Worm (Caenorhabditis elegans) whole organism, L2 larva: ENCODE results near the gene nprl-2.

Experiments
- C34F6.9 ChIP-seq: fragments of 150-350 bp; optimal IDR thresholded peaks from 2 replicates; lab custom pipeline; 2014; ENCODE audit warnings: missing biosample characterization, missing genetic modification characterization
- ZK546.5 ChIP-seq: sonication (generic microtip); optimal IDR thresholded peaks from 2 replicates; lab custom pipeline; 2017; ENCODE audit warnings: missing biosample characterization, missing genetic modification characterization
- aly-2 ChIP-seq: fragments of 150-350 bp; optimal IDR thresholded peaks from 2 replicates; lab custom pipeline; 2014; ENCODE audit warnings: missing biosample characterization, missing genetic modification characterization
- blmp-1 ChIP-seq: sonication (generic microtip); optimal IDR thresholded peaks from 2 replicates; lab custom pipeline; 2017; ENCODE audit warnings: missing genetic modification characterization, mild to moderate bottlenecking, missing compliant biosample characterization, antibody characterized with exemption, moderate library complexity; ENCODE audit not compliant: insufficient read depth
- ceh-16 ChIP-seq: fragments of 150-350 bp; optimal IDR thresholded peaks from 2 replicates; lab custom pipeline; 2014; ENCODE audit warnings: missing biosample characterization, missing genetic modification characterization
- ceh-82 ChIP-seq: fragments of 150-350 bp; optimal IDR thresholded peaks from 2 replicates; lab custom pipeline; 2014; ENCODE audit warnings: missing biosample characterization, missing genetic modification characterization
- crh-2 ChIP-seq: sonication (generic microtip); optimal IDR thresholded peaks from 2 replicates; lab custom pipeline; 2017; ENCODE audit warnings: missing biosample characterization, missing genetic modification characterization
- dmd-4 ChIP-seq: sonication (generic microtip); optimal IDR thresholded peaks from 2 replicates; lab custom pipeline; 2017; ENCODE audit warnings: missing biosample characterization, missing genetic modification characterization
- egl-27 ChIP-seq: sonication (generic microtip); optimal IDR thresholded peaks from 3 replicates; lab custom pipeline; 2017; ENCODE audit warnings: missing biosample characterization, missing genetic modification reagents, missing genetic modification characterization
- elt-1 ChIP-seq: fragments of 150-350 bp; optimal IDR thresholded peaks from 2 replicates; lab custom pipeline; 2014; ENCODE audit warnings: missing biosample characterization, missing genetic modification characterization
- elt-3 ChIP-seq: sonication (generic microtip); optimal IDR thresholded peaks from 2 replicates; lab custom pipeline; 2017; ENCODE audit warnings: missing biosample characterization, missing genetic modification characterization
- fos-1 ChIP-seq: fragments of 150-350 bp; optimal IDR thresholded peaks from 2 replicates; lab custom pipeline; 2014; ENCODE audit warnings: missing biosample characterization, missing genetic modification characterization
- gmeb-1 ChIP-seq: fragments of 150-350 bp; optimal IDR thresholded peaks from 2 replicates; lab custom pipeline; 2014; ENCODE audit warnings: missing biosample characterization, missing genetic modification characterization
- lin-13 ChIP-seq: fragments of 150-350 bp; optimal IDR thresholded peaks from 2 replicates; lab custom pipeline; 2014; ENCODE audit warnings: missing biosample characterization, missing genetic modification reagents, missing genetic modification characterization
- lin-39 ChIP-seq: fragments of 150-350 bp; optimal IDR thresholded peaks from 2 replicates; lab custom pipeline; 2014; ENCODE audit warnings: missing biosample characterization, missing genetic modification reagents, missing genetic modification characterization
- lsy-2 ChIP-seq, 2 experiments: fragments of 150-350 bp in 1 of 2; sonication (generic microtip) in 1 of 2; optimal IDR thresholded peaks; 2 replicates each; lab custom pipeline; 2014 to 2017; ENCODE audit warnings: missing biosample characterization in 2 of 2, missing genetic modification characterization in 2 of 2
- mbf-1 ChIP-seq: sonication (generic microtip); optimal IDR thresholded peaks from 2 replicates; lab custom pipeline; 2017; ENCODE audit warnings: missing biosample characterization, missing genetic modification characterization
- nhr-10 ChIP-seq: sonication (generic microtip); optimal IDR thresholded peaks from 2 replicates; lab custom pipeline; 2017; ENCODE audit warnings: missing biosample characterization, missing genetic modification characterization
- nhr-11 ChIP-seq: fragments of 150-350 bp; optimal IDR thresholded peaks from 2 replicates; lab custom pipeline; 2014; ENCODE audit warnings: missing biosample characterization, missing genetic modification characterization
- nhr-12 ChIP-seq: fragments of 150-350 bp; optimal IDR thresholded peaks from 2 replicates; lab custom pipeline; 2014; ENCODE audit warnings: missing biosample characterization, missing genetic modification characterization
- nhr-129 ChIP-seq: fragments of 150-350 bp; optimal IDR thresholded peaks from 2 replicates; lab custom pipeline; 2014; ENCODE audit warnings: missing biosample characterization, missing genetic modification characterization
- nhr-23 ChIP-seq: fragments of 150-350 bp; optimal IDR thresholded peaks from 2 replicates; lab custom pipeline; 2014; ENCODE audit warnings: missing biosample characterization, missing genetic modification reagents, missing genetic modification characterization
- nhr-25 ChIP-seq: fragments of 150-350 bp; sonication (generic microtip); optimal IDR thresholded peaks from 3 replicates; lab custom pipeline; 2014; ENCODE audit warnings: missing biosample characterization, missing genetic modification characterization
- peb-1 ChIP-seq: fragments of 150-350 bp; optimal IDR thresholded peaks from 2 replicates; lab custom pipeline; 2014; ENCODE audit warnings: missing biosample characterization, missing genetic modification characterization
- sem-4 ChIP-seq: fragments of 150-350 bp; optimal IDR thresholded peaks from 2 replicates; lab custom pipeline; 2014; ENCODE audit warnings: missing biosample characterization, missing genetic modification reagents, missing genetic modification characterization
- skn-1 ChIP-seq: sonication (generic microtip); optimal IDR thresholded peaks from 2 replicates; lab custom pipeline; 2017; ENCODE audit warnings: missing biosample characterization, missing genetic modification characterization
- sma-3 ChIP-seq: sonication (generic microtip); optimal IDR thresholded peaks from 2 replicates; lab custom pipeline; 2016; ENCODE audit warnings: missing genetic modification reagents, missing genetic modification characterization, missing compliant biosample characterization
- unc-39 ChIP-seq: fragments of 150-350 bp; optimal IDR thresholded peaks from 2 replicates; lab custom pipeline; 2014; ENCODE audit warnings: missing biosample characterization, missing genetic modification characterization
- unc-55 ChIP-seq: fragments of 150-350 bp; sonication (generic microtip); optimal IDR thresholded peaks from 3 replicates; lab custom pipeline; 2014; ENCODE audit warnings: missing biosample characterization, missing genetic modification reagents, missing genetic modification characterization
- zag-1 ChIP-seq: fragments of 150-350 bp; optimal IDR thresholded peaks from 2 replicates; lab custom pipeline; 2014; ENCODE audit warnings: missing biosample characterization, missing genetic modification characterization
- ztf-1 ChIP-seq: fragments of 200-800 bp; sonication (Bioruptor generic); conservative IDR thresholded peaks from 2 replicates; pipeline ENCODE4 v1.3.6; 2022; ENCODE audit warnings: missing genetic modification characterization, missing compliant biosample characterization
- ztf-11 ChIP-seq: sonication (generic microtip); optimal IDR thresholded peaks from 2 replicates; lab custom pipeline; 2017; ENCODE audit warnings: missing biosample characterization, missing genetic modification characterization

Gene nprl-2

ce11 chrIV:7585273-7585882 is 28.8 kb downstream of the nprl-2 start:
- peak; percentile 30 for TF ChIP-seq zag-1
- no peak for TF ChIP-seq elt-1 (tag; lab: Kevin White, UChicago)
- TF ChIP-seq dmd-4 (tag; lab: Kevin White, UChicago) = no peak
- peak in 1 of 2 experiments; percentile 10 for TF ChIP-seq lsy-2 (tag; optimal IDR thresholded peaks at IDR 0.05; lab: Kevin White, UChicago)
- no peak for TF ChIP-seq fos-1 (tag; lab: Kevin White, UChicago)
- no peak for TF ChIP-seq aly-2 (tag; lab: Kevin White, UChicago)
- no peak for TF ChIP-seq lin-13 (GFP tag; lab: Kevin White, UChicago)
- no peak for TF ChIP-seq mbf-1
- TF ChIP-seq C34F6.9 (tag; lab: Kevin White, UChicago) = peak; percentile 40
- no peak for TF ChIP-seq ZK546.5 (tag; lab: Kevin White, UChicago)
- no peak for TF ChIP-seq ztf-11
- TF ChIP-seq nhr-23 (tag; lab: Kevin White, UChicago) = no peak
- no peak for TF ChIP-seq nhr-10 (tag; lab: Kevin White, UChicago)
- TF ChIP-seq unc-55 (GFP tag; lab: Kevin White, UChicago) = peak; percentile 69
- TF ChIP-seq elt-3 (tag; lab: Kevin White, UChicago) = no peak

- TF ChIP-seq aly-2 (tag; lab: Kevin White, UChicago) = no peak
- TF ChIP-seq sma-3 (GFP tag; lab: Kevin White, UChicago) = no peak
- TF ChIP-seq elt-3 (tag; lab: Kevin White, UChicago) = no peak
- TF ChIP-seq ztf-1 (GFP tag; lab: Robert Waterston, UW) = no peak
- TF ChIP-seq ceh-82 (tag; lab: Kevin White, UChicago) = no peak
- TF ChIP-seq nhr-129 (tag; lab: Kevin White, UChicago) = no peak
- TF ChIP-seq dmd-4 (tag; lab: Kevin White, UChicago) = no peak
- no peak for TF ChIP-seq nhr-11 (tag; lab: Kevin White, UChicago)
- TF ChIP-seq ztf-11 = no peak
- TF ChIP-seq unc-55 (GFP tag; lab: Kevin White, UChicago) = no peak
These were observed 30.4 kb downstream of the nprl-2 start for ce11 chrIV:7586972-7587371.

ce11 chrIV:7588631-7589030 is 32.0 kb downstream of the nprl-2 start, which contains the start of gene cla-1:
Gene cla-1, plus strand, starts transcription at chrIV:7588931.
- TF ChIP-seq unc-55 (GFP tag; lab: Kevin White, UChicago) = peak; percentile 46
- TF ChIP-seq peb-1 = no peak
- TF ChIP-seq lin-39 (tag; lab: Kevin White, UChicago) = no peak
- TF ChIP-seq sem-4 (tag; lab: Kevin White, UChicago) = peak; percentile 45

ce11 chrIV:7605413-7605812 is 48.8 kb downstream of the nprl-2 start:
- TF ChIP-seq ztf-1 (GFP tag; lab: Robert Waterston, UW) = no peak
- no peak for TF ChIP-seq nhr-25 (tag; lab: Kevin White, UChicago)
- no peak for TF ChIP-seq gmeb-1
- TF ChIP-seq crh-2 (tag; lab: Kevin White, UChicago) = no peak
- TF ChIP-seq blmp-1 (tag; lab: Kevin White, UChicago) = no peak
- no peak for TF ChIP-seq peb-1
- TF ChIP-seq ceh-16 (tag; lab: Kevin White, UChicago) = no peak

- TF ChIP-seq ceh-82 (tag; lab: Kevin White, UChicago) (no peak), zag-1 (no peak), unc-39 (tag; lab: Kevin White, UChicago) (no peak), egl-27 (no peak), skn-1 (tag; lab: Kevin White, UChicago) (no peak), nhr-12 (no peak), peb-1 (no peak), crh-2 (tag; lab: Kevin White, UChicago) (no peak), sma-3 (GFP tag; lab: Kevin White, UChicago) (no peak), aly-2 (tag; lab: Kevin White, UChicago) (no peak)
These were observed 51.5 kb downstream of the nprl-2 start for ce11 chrIV:7608111-7608510.
